Worm (Caenorhabditis elegans) whole organism, young adult: Measurements from ENCODE around the gene C06B3.7.

Source experiments
- D2030.7 ChIP-seq: fragments of 200-800 bp; sonication (Bioruptor generic); IDR thresholded peaks from 2 replicates; pipeline ENCODE4 v1.3.6; 2022; ENCODE audit warnings: missing genetic modification reagents, missing genetic modification characterization, missing compliant biosample characterization
- T07F8.4 ChIP-seq: sonication (generic microtip); optimal IDR thresholded peaks from 2 replicates; lab custom pipeline; 2016; ENCODE audit warnings: mild to moderate bottlenecking, missing genetic modification characterization, moderate library complexity, missing compliant biosample characterization
- ZK185.1 ChIP-seq: sonication (generic microtip); optimal IDR thresholded peaks from 2 replicates; lab custom pipeline; 2016; ENCODE audit warnings: mild to moderate bottlenecking, missing genetic modification characterization, missing compliant biosample characterization; ENCODE audit not compliant: poor library complexity, severe bottlenecking
- ama-1 ChIP-seq, 3 experiments: fragments of 150-350 bp in 1 of 3; sonication (generic microtip) in 2 of 3; optimal IDR thresholded peaks; 2 replicates each; lab custom pipeline; 2014 to 2018; ENCODE audit warnings: missing biosample characterization in 2 of 3, missing genetic modification characterization in 2 of 3, missing genetic modification reagents in 2 of 3
- aptf-2 ChIP-seq: fragments of 200-800 bp; sonication (Bioruptor generic); conservative IDR thresholded peaks from 2 replicates; pipeline ENCODE4 v1.3.6; 2022; ENCODE audit warnings: missing genetic modification reagents, missing genetic modification characterization, missing compliant biosample characterization
- atf-7 ChIP-seq: sonication (generic microtip); optimal IDR thresholded peaks from 2 replicates; lab custom pipeline; 2017; ENCODE audit warnings: mild to moderate bottlenecking, missing genetic modification characterization, missing compliant biosample characterization
- dpl-1 ChIP-seq: fragments of 150-350 bp; optimal IDR thresholded peaks from 2 replicates; lab custom pipeline; 2014; ENCODE audit warnings: missing biosample characterization, missing genetic modification reagents, missing genetic modification characterization
- hrde-1 ChIP-seq: sonication (generic microtip); optimal IDR thresholded peaks from 2 replicates; lab custom pipeline; 2016; ENCODE audit warnings: missing genetic modification characterization, mild to moderate bottlenecking, missing compliant biosample characterization, moderate library complexity, missing genotype, missing genetic modification reagents, borderline replicate concordance
- lag-1 ChIP-seq: fragments of 200-800 bp; sonication (Bioruptor generic); IDR thresholded peaks from 2 replicates; pipeline ENCODE4 v1.3.6; 2022; ENCODE audit warnings: missing genetic modification reagents, missing genetic modification characterization, missing compliant biosample characterization
- nfyb-1 ChIP-seq: fragments of 200-800 bp; sonication (Bioruptor generic); IDR thresholded peaks from 2 replicates; pipeline ENCODE4 v1.3.6; 2022; ENCODE audit warnings: missing genetic modification reagents, missing genetic modification characterization, missing compliant biosample characterization
- nhr-90 ChIP-seq: sonication (generic microtip); optimal IDR thresholded peaks from 2 replicates; lab custom pipeline; 2016; ENCODE audit warnings: missing genotype, mild to moderate bottlenecking, missing genetic modification characterization, missing compliant biosample characterization
- sea-2 ChIP-seq: fragments of 200-800 bp; sonication (Bioruptor generic); IDR thresholded peaks from 2 replicates; pipeline ENCODE4 v1.3.6; 2022; ENCODE audit warnings: missing genetic modification characterization, missing compliant biosample characterization
- unc-62 ChIP-seq: fragments of 150-350 bp; optimal IDR thresholded peaks from 2 replicates; lab custom pipeline; 2014; ENCODE audit warnings: missing biosample characterization, missing genetic modification reagents, missing genetic modification characterization
- ztf-6 ChIP-seq: fragments of 200-800 bp; sonication (Bioruptor generic); IDR thresholded peaks from 2 replicates; pipeline ENCODE4 v1.3.6; 2022; ENCODE audit warnings: missing genetic modification reagents, missing genetic modification characterization, missing compliant biosample characterization

ce11 chrV:13902495-13902894 lies 7.0 kb upstream of the C06B3.7 start, which contains the start of gene C06B3.1:
- TF ChIP-seq T07F8.4 (tag; lab: Kevin White, UChicago), result no peak
- TF ChIP-seq nfyb-1 (GFP tag; lab: Robert Waterston, UW), result no peak
- TF ChIP-seq dpl-1 (GFP tag; lab: Kevin White, UChicago), result no peak
- no peak for TF ChIP-seq unc-62
- TF ChIP-seq atf-7 (tag; lab: Kevin White, UChicago), result no peak
- no peak for TF ChIP-seq hrde-1 (tag; lab: Kevin White, UChicago)
- TF ChIP-seq ama-1 (optimal IDR thresholded peaks at IDR 0.05; lab: Kevin White, UChicago), result no peak
- TF ChIP-seq ama-1 (GFP tag; optimal IDR thresholded peaks at IDR 0.05; lab: Kevin White, UChicago), result no peak
- TF ChIP-seq ZK185.1 (tag; lab: Kevin White, UChicago), result no peak
- no peak for TF ChIP-seq D2030.7 (GFP tag; lab: Robert Waterston, UW)
- no peak for TF ChIP-seq sea-2 (GFP tag; lab: Robert Waterston, UW)
- TF ChIP-seq nhr-90, result no peak
- no peak for TF ChIP-seq lag-1 (GFP tag; lab: Robert Waterston, UW)
- TF ChIP-seq ztf-6 (GFP tag; lab: Robert Waterston, UW), result no peak
- TF ChIP-seq aptf-2 (GFP tag; lab: Robert Waterston, UW), result no peak
